Worm (Caenorhabditis elegans): Measurements from ENCODE around the gene lgmn-1.

lgmn-1 gene

DNA sequence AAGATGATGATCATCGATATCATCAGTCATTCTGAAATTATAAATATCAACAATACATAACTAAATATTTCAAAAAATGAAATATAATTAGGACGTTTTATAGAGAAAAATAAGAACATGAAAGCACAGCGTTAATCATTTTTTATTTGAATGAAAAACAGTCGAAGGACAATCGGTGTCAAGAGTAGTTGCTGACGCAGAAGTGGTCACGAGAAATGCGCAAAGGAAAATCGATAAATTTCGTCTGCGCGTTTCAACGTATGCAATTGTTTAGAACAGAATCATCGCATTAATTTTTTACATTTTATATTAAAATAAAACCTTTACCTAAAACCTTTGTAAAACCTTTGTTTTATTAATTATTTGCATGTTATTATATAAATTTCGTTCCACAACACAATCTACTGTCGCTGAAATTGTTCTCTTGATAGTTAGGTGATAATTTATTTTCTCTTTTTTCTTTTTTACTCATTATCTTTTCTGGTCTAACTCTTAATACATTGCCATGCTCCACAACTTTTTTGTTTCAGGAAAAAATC, 15.1 kb upstream of the lgmn-1 start, which contains the start of the genes W04D2.4 and rbm-25 (continued):
- TF ChIP-seq pax-3 (tag; optimal IDR thresholded peaks at IDR 0.05) (peak; percentile 64), ceh-90 (tag; optimal IDR thresholded peaks at IDR 0.05) (no peak), nhr-85 (tag) (peak; percentile 90), mab-9 (GFP tag; IDR thresholded peaks at IDR 0.05) (0 out of 2 replicates have a peak, but pooled peaks have one; percentile 25), xbp-1 (tag; optimal IDR thresholded peaks at IDR 0.05) (peak; percentile 85), Y116A8C.19 (tag; optimal IDR thresholded peaks at IDR 0.05; ENCODE audit: borderline replicate concordance) (no peak), alr-1 (tag; optimal IDR thresholded peaks at IDR 0.05; ENCODE audit: borderline replicate concordance) (no peak), nhr-84 (tag; optimal IDR thresholded peaks at IDR 0.05) (no peak), dsc-1 (tag; optimal IDR thresholded peaks at IDR 0.05) (peak; percentile 91), ceh-82 (tag; optimal IDR thresholded peaks at IDR 0.05) (peak; percentile 63 to 77 (median 77)), nhr-12 (tag; optimal IDR thresholded peaks at IDR 0.05) (no peak), lsy-2 (tag; optimal IDR thresholded peaks at IDR 0.05) (peak; percentile 87 to 93), elt-3 (tag; optimal IDR thresholded peaks at IDR 0.05) (peak in 2 of 6 experiments; percentile 56 to 73), nhr-47 (tag; optimal IDR thresholded peaks at IDR 0.05) (peak; percentile 92), lin-14 (GFP tag; optimal IDR thresholded peaks at IDR 0.05) (peak; percentile 87), blmp-1 (tag; optimal IDR thresholded peaks at IDR 0.05) (peak; percentile 80), ceh-88 (GFP tag; IDR thresholded peaks at IDR 0.05) (0 out of 2 replicates have a peak, but pooled peaks have one; percentile 23), egl-13 (tag; optimal IDR thresholded peaks at IDR 0.05) (peak; percentile 71), mdl-1 (tag; optimal IDR thresholded peaks at IDR 0.05) (peak in 1 of 2 experiments; percentile 69), nhr-19 (GFP tag; conservative IDR thresholded peaks at IDR 0.05) (peak; percentile 87), snu-23 (GFP tag; optimal IDR thresholded peaks at IDR 0.05) (peak; percentile 90), efl-1 (optimal IDR thresholded peaks at IDR 0.05) (peak; percentile 74 to 83), efl-1 (GFP tag; optimal IDR thresholded peaks at IDR 0.05 in 1 of 2) (peak; percentile 78 to 98), mef-2 (tag; optimal IDR thresholded peaks at IDR 0.05) (no peak), lin-15B (tag; optimal IDR thresholded peaks at IDR 0.05) (peak; percentile 23), zip-4 (GFP tag; optimal IDR thresholded peaks at IDR 0.05) (peak; percentile 5), fkh-10 (GFP tag; optimal IDR thresholded peaks at IDR 0.05) (no peak), pag-3 (tag; optimal IDR thresholded peaks at IDR 0.05; ENCODE audit: borderline replicate concordance, insufficient read depth) (no peak), nhr-77 (tag; optimal IDR thresholded peaks at IDR 0.05) (peak; percentile 9), nhr-20 (tag; optimal IDR thresholded peaks at IDR 0.05) (peak; percentile 86), unc-30 (tag; optimal IDR thresholded peaks at IDR 0.05) (no peak), dpl-1 (GFP tag; optimal IDR thresholded peaks at IDR 0.05) (peak; percentile 68 to 81 (median 81)), pqm-1 (tag; optimal IDR thresholded peaks at IDR 0.05) (no peak), ceh-8 (GFP tag; optimal IDR thresholded peaks at IDR 0.05) (peak; percentile 32), tbx-2 (tag; optimal IDR thresholded peaks at IDR 0.05) (peak; percentile 87), unc-130 (tag; optimal IDR thresholded peaks at IDR 0.05) (peak; percentile 81), ces-1 (GFP tag; optimal IDR thresholded peaks at IDR 0.05) (no peak), fos-1 (tag; optimal IDR thresholded peaks at IDR 0.05) (peak; percentile 57), ztf-11 (tag; optimal IDR thresholded peaks at IDR 0.05) (peak in 1 of 2 experiments; percentile 40), unc-98 (GFP tag; IDR thresholded peaks at IDR 0.05) (no peak), fkh-4 (tag; optimal IDR thresholded peaks at IDR 0.05; ENCODE audit: borderline replicate concordance) (peak; percentile 30), sup-37 (GFP tag; optimal IDR thresholded peaks at IDR 0.05) (no peak), lir-3 (tag; optimal IDR thresholded peaks at IDR 0.05; ENCODE audit: poor library complexity) (peak; percentile 60), lin-35 (GFP tag; optimal IDR thresholded peaks at IDR 0.05) (peak; percentile 76 to 85), nhr-90 (tag; optimal IDR thresholded peaks at IDR 0.05; ENCODE audit: poor library complexity) (peak; percentile 86), C04F5.9 (tag; optimal IDR thresholded peaks at IDR 0.05) (peak; percentile 41), rnt-1 (tag; optimal IDR thresholded peaks at IDR 0.05) (peak; percentile 87), grh-1 (GFP tag; IDR thresholded peaks at IDR 0.05) (peak; percentile 67), ztf-4 (tag; optimal IDR thresholded peaks at IDR 0.05) (peak; percentile 57), F16B12.6 (tag; optimal IDR thresholded peaks at IDR 0.05) (peak; percentile 32), skn-1 (tag; optimal IDR thresholded peaks at IDR 0.05) (peak; percentile 80)

Measured in whole organism, L1 larva.